Fruit fly (Drosophila melanogaster): ENCODE measurements around the gene cyc.
A peak's percentile ranks its signal among the peaks of the same experiment; 100 is the strongest.

cyc gene

dm6 chr3L:19793438-19793998, 22.2 kb downstream of the cyc start, which contains the start of the genes CG42637, Gyc76C and SREBP (continued):
- TF ChIP-seq Sin3A (optimal IDR thresholded peaks at IDR 0.05) (peak; percentile 47), CG11093 (GFP tag; IDR thresholded peaks at IDR 0.05) (no peak), Oli (tag; optimal IDR thresholded peaks at IDR 0.05) (no peak), Taf1 (GFP tag; IDR thresholded peaks at IDR 0.05) (no peak), Atf3 (GFP tag; optimal IDR thresholded peaks at IDR 0.05) (no peak), CG17186 (GFP tag; optimal IDR thresholded peaks at IDR 0.05) (peak; percentile 56), odd (GFP tag; optimal IDR thresholded peaks at IDR 0.05) (no peak), so (GFP tag; IDR thresholded peaks at IDR 0.05) (no peak; the same call in 2 of the 3 replicates), Awh (GFP tag; IDR thresholded peaks at IDR 0.05) (no peak), CG10321 (GFP tag; IDR thresholded peaks at IDR 0.05) (0 out of 2 replicates have a peak, but pooled peaks have one; percentile 28), CG30020 (tag; optimal IDR thresholded peaks at IDR 0.05) (peak; percentile 42), ac (GFP tag; optimal IDR thresholded peaks at IDR 0.05) (no peak), CG10543 (GFP tag; optimal IDR thresholded peaks at IDR 0.05) (no peak), D19B (GFP tag; optimal IDR thresholded peaks at IDR 0.05) (no peak), CG11504 (tag; optimal IDR thresholded peaks at IDR 0.05) (peak; percentile 35), CG3838 (GFP tag; optimal IDR thresholded peaks at IDR 0.05) (peak; percentile 11), Max (GFP tag; optimal IDR thresholded peaks at IDR 0.05) (peak; percentile 29), kay (GFP tag; optimal IDR thresholded peaks at IDR 0.05) (no peak), E2f2 (GFP tag; IDR thresholded peaks at IDR 0.05) (peak; percentile 89), h (optimal IDR thresholded peaks at IDR 0.05) (no peak), Sox102F (GFP tag; optimal IDR thresholded peaks at IDR 0.05) (no peak), Meics (GFP tag; optimal IDR thresholded peaks at IDR 0.05) (peak; percentile 7), Dip3 (GFP tag; optimal IDR thresholded peaks at IDR 0.05) (no peak), Drgx (GFP tag; IDR thresholded peaks at IDR 0.05) (peak; percentile 9; the same call in 1 of the 2 replicates), da (GFP tag; optimal IDR thresholded peaks at IDR 0.05) (no peak), CG6765 (GFP tag; optimal IDR thresholded peaks at IDR 0.05) (peak; percentile 1), NC2β (GFP tag; optimal IDR thresholded peaks at IDR 0.05) (no peak), Hsf (GFP tag; optimal IDR thresholded peaks at IDR 0.05) (peak; percentile 28), ash1 (GFP tag; optimal IDR thresholded peaks at IDR 0.05) (peak; percentile 71), Dfd (GFP tag; optimal IDR thresholded peaks at IDR 0.05) (no peak), ap (GFP tag; IDR thresholded peaks at IDR 0.05) (no peak), E2f1 (GFP tag; IDR thresholded peaks at IDR 0.05) (peak; percentile 31; the same call in 1 of the 2 replicates), CG17829 (tag; optimal IDR thresholded peaks at IDR 0.05) (peak; percentile 43), sisA (GFP tag; IDR thresholded peaks at IDR 0.05) (no peak), sd (tag; optimal IDR thresholded peaks at IDR 0.05) (peak; percentile 97), Dp (GFP tag; optimal IDR thresholded peaks at IDR 0.05) (peak; percentile 84), tup (GFP tag; optimal IDR thresholded peaks at IDR 0.05) (no peak), CG31441 (GFP tag; IDR thresholded peaks at IDR 0.05) (no peak), sob (GFP tag; IDR thresholded peaks at IDR 0.05) (no peak; the same call in 1 of the 2 replicates), zen2 (GFP tag; IDR thresholded peaks at IDR 0.05; ENCODE audit: partially characterized antibody) (no peak; the same call in 1 of the 3 replicates), disco-r (GFP tag; optimal IDR thresholded peaks at IDR 0.05) (no peak), CG1529 (GFP tag; optimal IDR thresholded peaks at IDR 0.05) (no peak), Trl (optimal IDR thresholded peaks at IDR 0.05) (peak; percentile 63 to 66), Trl (GFP tag; optimal IDR thresholded peaks at IDR 0.05) (no peak), CG9876 (GFP tag; optimal IDR thresholded peaks at IDR 0.05) (no peak), phol (tag; optimal IDR thresholded peaks at IDR 0.05) (peak; percentile 36), CG17568 (GFP tag; optimal IDR thresholded peaks at IDR 0.05) (no peak), CG6175 (GFP tag; IDR thresholded peaks at IDR 0.05) (0 out of 3 replicates have a peak, but pooled peaks have one; percentile 16), CG4360 (GFP tag; IDR thresholded peaks at IDR 0.05) (no peak), HmgZ (tag; optimal IDR thresholded peaks at IDR 0.05) (peak; percentile 63), CrebB (tag; optimal IDR thresholded peaks at IDR 0.05) (peak; percentile 60), Lim3 (GFP tag; IDR thresholded peaks at IDR 0.05) (no peak)
